Fruit fly (Drosophila melanogaster): Measurements from ENCODE around the gene Mst87F.

Mst87F gene

dm6 chr3R:13806032-13806709 lies 21.6 kb downstream of the Mst87F start:
- TF ChIP-seq Pif1B (GFP tag; optimal IDR thresholded peaks at IDR 0.05) (no peak), gl (tag; optimal IDR thresholded peaks at IDR 0.05) (no peak), CG10348 (GFP tag; IDR thresholded peaks at IDR 0.05) (no peak), Ets98B (GFP tag; IDR thresholded peaks at IDR 0.05) (peak; percentile 5; the same call in 1 of the 2 replicates), EcR (GFP tag; optimal IDR thresholded peaks at IDR 0.05) (peak; percentile 92), CG17806 (tag; optimal IDR thresholded peaks at IDR 0.05) (no peak), fd96Ca (GFP tag; IDR thresholded peaks at IDR 0.05) (no peak), CG12605 (GFP tag; IDR thresholded peaks at IDR 0.05) (no peak), Snoo (tag; optimal IDR thresholded peaks at IDR 0.05) (no peak), CG32121 (GFP tag; IDR thresholded peaks at IDR 0.05) (no peak), CG4496 (GFP tag; IDR thresholded peaks at IDR 0.05) (no peak), D1 (tag; optimal IDR thresholded peaks at IDR 0.05) (no peak), CG34367 (tag; optimal IDR thresholded peaks at IDR 0.05) (no peak), CG13204 (GFP tag; optimal IDR thresholded peaks at IDR 0.05) (no peak), CG8301 (tag; optimal IDR thresholded peaks at IDR 0.05) (no peak)

- TF ChIP-seq CG32121 (GFP tag; IDR thresholded peaks at IDR 0.05) (peak; percentile 42; the same call in 1 of the 2 replicates), Ets98B (GFP tag; IDR thresholded peaks at IDR 0.05) (0 out of 2 replicates have a peak, but pooled peaks have one; percentile 15), Pif1A (GFP tag; optimal IDR thresholded peaks at IDR 0.05) (no peak), CG4496 (GFP tag; IDR thresholded peaks at IDR 0.05) (no peak)
These were observed 22.7 kb downstream of the Mst87F start for dm6 chr3R:13804971-13805603.

- TF ChIP-seq D1 (tag; optimal IDR thresholded peaks at IDR 0.05) (no peak), CG10348 (GFP tag; IDR thresholded peaks at IDR 0.05) (no peak), rn (GFP tag; IDR thresholded peaks at IDR 0.05) (no peak), CG15710 (tag; optimal IDR thresholded peaks at IDR 0.05) (peak; percentile 19), CG13204 (GFP tag; optimal IDR thresholded peaks at IDR 0.05) (no peak), CG9948 (tag; optimal IDR thresholded peaks at IDR 0.05) (peak; percentile 1), Ets98B (GFP tag; IDR thresholded peaks at IDR 0.05) (no peak), CG34367 (tag; optimal IDR thresholded peaks at IDR 0.05) (no peak), CG14655 (GFP tag; optimal IDR thresholded peaks at IDR 0.05) (peak; percentile 39), CG8159 (tag; optimal IDR thresholded peaks at IDR 0.05) (peak; percentile 57)
These were observed 23.7 kb downstream of the Mst87F start for dm6 chr3R:13803892-13804710.

DNA sequence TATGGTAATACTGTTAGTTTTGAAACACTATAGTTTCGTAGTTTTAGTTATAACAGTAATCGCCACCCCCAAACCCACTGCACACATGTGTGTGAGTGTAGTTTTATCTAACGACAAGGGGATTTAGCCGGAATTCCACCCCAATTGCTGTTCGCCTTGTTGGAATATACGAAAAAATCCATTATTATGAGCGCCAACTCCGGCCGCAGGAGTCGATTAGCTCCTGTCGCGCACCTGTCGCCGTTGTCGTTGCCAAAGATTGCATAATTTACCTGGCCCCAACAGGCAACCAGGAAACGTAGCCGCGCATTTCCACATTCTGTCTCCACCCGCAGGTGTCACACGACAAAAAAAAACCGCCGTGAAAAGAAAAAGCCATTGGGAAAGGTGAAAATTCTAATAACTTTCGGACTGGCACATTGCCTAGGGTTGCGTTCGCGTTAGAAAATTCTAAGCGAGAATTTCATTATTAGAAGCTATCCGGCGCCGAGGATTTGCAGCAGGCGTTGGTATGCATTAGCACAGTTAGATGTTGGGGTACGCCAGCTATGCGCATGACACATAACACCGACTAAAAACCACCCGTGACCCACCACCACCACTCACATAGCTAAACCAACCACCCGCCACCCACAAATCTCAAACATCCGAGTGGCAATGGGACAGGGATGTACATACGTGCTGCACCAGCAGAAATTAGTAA lies 24.5 kb downstream of the Mst87F start:
- no peak for TF ChIP-seq Pif1A (GFP tag; optimal IDR thresholded peaks at IDR 0.05)
- no peak for TF ChIP-seq EcR (GFP tag; optimal IDR thresholded peaks at IDR 0.05)
- no peak for TF ChIP-seq CG8159 (tag; optimal IDR thresholded peaks at IDR 0.05)
- no peak for TF ChIP-seq rn (GFP tag; IDR thresholded peaks at IDR 0.05)
- no peak for TF ChIP-seq gl (tag; optimal IDR thresholded peaks at IDR 0.05)
- no peak for TF ChIP-seq CG15710 (tag; optimal IDR thresholded peaks at IDR 0.05)
- no peak for TF ChIP-seq CG13204 (GFP tag; optimal IDR thresholded peaks at IDR 0.05)
- no peak for TF ChIP-seq fd96Ca (GFP tag; IDR thresholded peaks at IDR 0.05)
- no peak for TF ChIP-seq CG14655 (GFP tag; optimal IDR thresholded peaks at IDR 0.05)
- no peak for TF ChIP-seq D1 (tag; optimal IDR thresholded peaks at IDR 0.05)
- TF ChIP-seq CG8301 (tag; optimal IDR thresholded peaks at IDR 0.05), result no peak
- no peak for TF ChIP-seq Ets98B (GFP tag; IDR thresholded peaks at IDR 0.05)
- TF ChIP-seq CG34367 (tag; optimal IDR thresholded peaks at IDR 0.05), result no peak
- TF ChIP-seq CG10348 (GFP tag; IDR thresholded peaks at IDR 0.05), result no peak
- TF ChIP-seq CG32121 (GFP tag; IDR thresholded peaks at IDR 0.05), result no peak
- TF ChIP-seq Snoo (tag; optimal IDR thresholded peaks at IDR 0.05), result no peak
- TF ChIP-seq CG17806 (tag; optimal IDR thresholded peaks at IDR 0.05), result no peak
- no peak for TF ChIP-seq CG9948 (tag; optimal IDR thresholded peaks at IDR 0.05)

- TF ChIP-seq CG12605 (GFP tag; IDR thresholded peaks at IDR 0.05) (0 out of 2 replicates have a peak, but pooled peaks have one; percentile 2), Ets98B (GFP tag; IDR thresholded peaks at IDR 0.05) (no peak)
These were observed 25.6 kb downstream of the Mst87F start for dm6 chr3R:13802057-13802817.
